Fruit fly (Drosophila melanogaster) whole organism, embryonic: ENCODE measurements around the gene Pp2A-29B.

Experiments
- Atf-2 ChIP-seq: fragments of 200-800 bp; sonication (Bioruptor generic); optimal IDR thresholded peaks from 2 replicates; lab custom pipeline; 2016; ENCODE audit warnings: missing biosample characterization, missing genetic modification characterization
- CG10979 ChIP-seq: fragments of 200-800 bp; sonication (Bioruptor generic); optimal IDR thresholded peaks from 2 replicates; lab custom pipeline; 2018; ENCODE audit warnings: missing biosample characterization, mild to moderate bottlenecking, missing genetic modification characterization, moderate library complexity
- CG11085 ChIP-seq: fragments of 200-800 bp; sonication (Bioruptor generic); IDR thresholded peaks from 2 replicates; pipeline ENCODE4 v1.3.6; 2022; ENCODE audit warnings: missing biosample characterization, missing genetic modification characterization
- CG11093 ChIP-seq: fragments of 200-800 bp; sonication (Bioruptor generic); IDR thresholded peaks from 3 replicates; pipeline ENCODE4 v1.3.6; 2022; ENCODE audit warnings: missing biosample characterization, missing genetic modification characterization
- CG11398 ChIP-seq: fragments of 200-800 bp; sonication (Bioruptor generic); optimal IDR thresholded peaks from 2 replicates; lab custom pipeline; 2016; ENCODE audit warnings: missing biosample characterization, missing genetic modification characterization
- CG12236 ChIP-seq: fragments of 200-800 bp; sonication (Bioruptor generic); optimal IDR thresholded peaks from 2 replicates; lab custom pipeline; 2016; ENCODE audit warnings: missing biosample characterization, missing genetic modification characterization
- CG12299 ChIP-seq: fragments of 200-800 bp; sonication (Bioruptor generic); optimal IDR thresholded peaks from 2 replicates; lab custom pipeline; 2018; ENCODE audit warnings: missing biosample characterization, mild to moderate bottlenecking, missing genetic modification characterization
- CG12659 ChIP-seq: fragments of 200-800 bp; sonication (Bioruptor generic); optimal IDR thresholded peaks from 3 replicates; lab custom pipeline; 2017; ENCODE audit warnings: mild to moderate bottlenecking, missing biosample characterization, missing genetic modification reagents, missing genetic modification characterization
- CG13424 ChIP-seq: fragments of 200-800 bp; sonication (Bioruptor generic); optimal IDR thresholded peaks from 2 replicates; lab custom pipeline; 2019; ENCODE audit warnings: missing biosample characterization, mild to moderate bottlenecking, missing genetic modification characterization, moderate library complexity
- CG14050 ChIP-seq: fragments of 200-800 bp; sonication (Bioruptor generic); IDR thresholded peaks from 3 replicates; pipeline ENCODE4 v1.3.6; 2022; ENCODE audit warnings: missing biosample characterization, missing genetic modification characterization
- CG18619 ChIP-seq: fragments of 200-800 bp; sonication (Bioruptor generic); optimal IDR thresholded peaks from 3 replicates; lab custom pipeline; 2017; ENCODE audit warnings: missing biosample characterization, mild to moderate bottlenecking, missing genetic modification characterization
- CG2202 ChIP-seq: fragments of 200-800 bp; sonication (Bioruptor generic); optimal IDR thresholded peaks from 2 replicates; lab custom pipeline; 2018; ENCODE audit warnings: missing biosample characterization, mild to moderate bottlenecking, missing genetic modification characterization
- CG3407 ChIP-seq: fragments of 200-800 bp; sonication (Bioruptor generic); optimal IDR thresholded peaks from 2 replicates; lab custom pipeline; 2018; ENCODE audit warnings: missing biosample characterization, mild to moderate bottlenecking, missing genetic modification characterization
- CG42726 ChIP-seq: fragments of 200-800 bp; sonication (Bioruptor generic); IDR thresholded peaks from 2 replicates; pipeline ENCODE4 v1.3.6; 2022; ENCODE audit warnings: missing biosample characterization, missing genetic modification characterization; ENCODE audit not compliant: partially characterized antibody
- CG4360 ChIP-seq: fragments of 200-800 bp; sonication (Bioruptor generic); IDR thresholded peaks from 2 replicates; pipeline ENCODE4 v1.3.6; 2022; ENCODE audit warnings: missing biosample characterization, missing genetic modification characterization
- CG4854 ChIP-seq: fragments of 200-800 bp; sonication (Bioruptor generic); optimal IDR thresholded peaks from 2 replicates; lab custom pipeline; 2016; ENCODE audit warnings: missing biosample characterization, missing genetic modification characterization, inconsistent platforms
- CG5245 ChIP-seq: fragments of 200-800 bp; sonication (Bioruptor generic); optimal IDR thresholded peaks from 3 replicates; lab custom pipeline; 2016; ENCODE audit warnings: missing biosample characterization, missing genetic modification characterization
- CG6791 ChIP-seq: fragments of 200-800 bp; sonication (Bioruptor generic); IDR thresholded peaks from 3 replicates; pipeline ENCODE4 v1.3.6; 2022; ENCODE audit warnings: missing biosample characterization, missing genetic modification characterization; ENCODE audit not compliant: partially characterized antibody
- CG7745 ChIP-seq: fragments of 200-800 bp; sonication (Bioruptor generic); optimal IDR thresholded peaks from 2 replicates; lab custom pipeline; 2018; ENCODE audit warnings: missing biosample characterization, mild to moderate bottlenecking, missing genetic modification characterization, moderate library complexity
- CG8478 ChIP-seq: fragments of >200 bp; optimal IDR thresholded peaks from 2 replicates; lab custom pipeline; 2018
- CG9876 ChIP-seq: fragments of 200-800 bp; sonication (Bioruptor generic); optimal IDR thresholded peaks from 2 replicates; lab custom pipeline; 2016; ENCODE audit warnings: missing biosample characterization, missing genetic modification characterization
- Ets65A ChIP-seq: fragments of 200-800 bp; sonication (Bioruptor generic); peaks from one replicate; lab custom pipeline; 2016; ENCODE audit warnings: missing biosample characterization, missing genetic modification characterization
- Kr ChIP-seq: fragments of 200-800 bp; sonication (Bioruptor generic); optimal IDR thresholded peaks from 2 replicates; lab custom pipeline; 2017; ENCODE audit warnings: missing biosample characterization, mild to moderate bottlenecking, missing genetic modification characterization
- Lim3 ChIP-seq: fragments of 200-800 bp; sonication (Bioruptor generic); IDR thresholded peaks from 2 replicates; pipeline ENCODE4 v1.3.6; 2022; ENCODE audit warnings: missing biosample characterization, missing genetic modification characterization
- MBD-R2 ChIP-seq: fragments of 200-800 bp; sonication (Bioruptor generic); IDR thresholded peaks from 2 replicates; pipeline ENCODE4 v1.3.6; 2022; ENCODE audit warnings: missing biosample characterization, missing genetic modification characterization
- Meics ChIP-seq: fragments of 200-800 bp; sonication (Bioruptor generic); optimal IDR thresholded peaks from 2 replicates; lab custom pipeline; 2017; ENCODE audit warnings: missing biosample characterization, mild to moderate bottlenecking, missing genetic modification characterization
- Oli ChIP-seq: fragments of 200-800 bp; sonication (Bioruptor generic); optimal IDR thresholded peaks from 2 replicates; lab custom pipeline; 2018; ENCODE audit warnings: missing biosample characterization, mild to moderate bottlenecking, missing genetic modification characterization, moderate library complexity
- Sox102F ChIP-seq: fragments of 200-800 bp; sonication (Bioruptor generic); optimal IDR thresholded peaks from 2 replicates; lab custom pipeline; 2018; ENCODE audit warnings: missing biosample characterization, mild to moderate bottlenecking, missing genetic modification characterization, moderate library complexity
- ac ChIP-seq: fragments of 200-800 bp; sonication (Bioruptor generic); optimal IDR thresholded peaks from 3 replicates; lab custom pipeline; 2017; ENCODE audit warnings: missing biosample characterization, mild to moderate bottlenecking, missing genetic modification characterization
- aop ChIP-seq: fragments of 200-800 bp; sonication (Bioruptor generic); IDR thresholded peaks from 2 replicates; pipeline ENCODE4 v1.3.6; 2022; ENCODE audit warnings: missing biosample characterization, missing genetic modification characterization
- cad ChIP-seq: fragments of >200 bp; optimal IDR thresholded peaks from 2 replicates; lab custom pipeline; 2017; ENCODE audit warnings: missing biosample characterization, missing genetic modification characterization
- croc ChIP-seq: fragments of 200-800 bp; sonication (Bioruptor generic); conservative IDR thresholded peaks from 3 replicates; pipeline ENCODE4 v1.3.6; 2022; ENCODE audit warnings: missing biosample characterization, missing genetic modification characterization
- dysf ChIP-seq: fragments of 200-800 bp; sonication (Bioruptor generic); IDR thresholded peaks from 3 replicates; pipeline ENCODE4 v1.3.6; 2022; ENCODE audit warnings: missing biosample characterization, missing genetic modification characterization
- en ChIP-seq: fragments of 200-800 bp; sonication (Bioruptor generic); optimal IDR thresholded peaks from 2 replicates; lab custom pipeline; 2016; ENCODE audit warnings: missing biosample characterization, missing genetic modification characterization
- gcm2 ChIP-seq: fragments of 200-800 bp; sonication (Bioruptor generic); optimal IDR thresholded peaks from 2 replicates; lab custom pipeline; 2016; ENCODE audit warnings: missing biosample characterization, missing genetic modification characterization
- jigr1 ChIP-seq: fragments of 200-800 bp; sonication (Bioruptor generic); IDR thresholded peaks from 3 replicates; pipeline ENCODE4 v1.3.6; 2022; ENCODE audit warnings: missing biosample characterization, missing genetic modification characterization
- ken ChIP-seq: fragments of 200-800 bp; sonication (Bioruptor generic); IDR thresholded peaks from 3 replicates; pipeline ENCODE4 v1.3.6; 2022; ENCODE audit warnings: missing biosample characterization, missing genetic modification characterization
- luna ChIP-seq: fragments of 200-800 bp; sonication (Bioruptor generic); optimal IDR thresholded peaks from 2 replicates; lab custom pipeline; 2016; ENCODE audit warnings: missing biosample characterization, missing genetic modification characterization
- mam ChIP-seq: fragments of 200-800 bp; sonication (Bioruptor generic); optimal IDR thresholded peaks from 3 replicates; lab custom pipeline; 2016; ENCODE audit warnings: missing biosample characterization, missing genetic modification characterization
- nau ChIP-seq: fragments of 200-800 bp; sonication (Bioruptor generic); optimal IDR thresholded peaks from 3 replicates; lab custom pipeline; 2017; ENCODE audit warnings: missing biosample characterization, mild to moderate bottlenecking, missing genetic modification characterization, missing genetic modification reagents
- pan ChIP-seq, 4 experiments: fragments of >200 bp in 3 of 4; fragments of 200-800 bp in 1 of 4; sonication (Bioruptor generic) in 1 of 4; optimal IDR thresholded peaks in 3 of 4; IDR thresholded peaks in 1 of 4; 2 replicates each; pipeline versions ENCODE4 v1.3.6 to Lab custom; 2017 to 2022; ENCODE audit warnings: missing biosample characterization in 2 of 4, missing genetic modification characterization in 2 of 4, mixed read lengths in 1 of 4
- peb ChIP-seq: fragments of 200-800 bp; sonication (Bioruptor generic); IDR thresholded peaks from 2 replicates; pipeline ENCODE4 v1.3.6; 2022; ENCODE audit warnings: missing biosample characterization, missing genetic modification characterization
- run ChIP-seq: fragments of 200-800 bp; sonication (Bioruptor generic); optimal IDR thresholded peaks from 3 replicates; lab custom pipeline; 2018; ENCODE audit warnings: missing biosample characterization, mild to moderate bottlenecking, missing genetic modification characterization
- salm ChIP-seq: fragments of 200-800 bp; sonication (Bioruptor generic); optimal IDR thresholded peaks from 2 replicates; lab custom pipeline; 2018; ENCODE audit warnings: missing biosample characterization, mild to moderate bottlenecking, missing genetic modification characterization
- slou ChIP-seq: fragments of 200-800 bp; sonication (Bioruptor generic); optimal IDR thresholded peaks from 3 replicates; lab custom pipeline; 2016; ENCODE audit warnings: missing biosample characterization, missing genetic modification characterization
- tio ChIP-seq: fragments of 200-800 bp; sonication (Bioruptor generic); optimal IDR thresholded peaks from 2 replicates; lab custom pipeline; 2017; ENCODE audit warnings: missing biosample characterization, missing genetic modification characterization, inconsistent platforms
- tll ChIP-seq, 2 experiments: fragments of 200-800 bp in 1 of 2; fragments of >200 bp in 1 of 2; sonication (Bioruptor generic) in 1 of 2; optimal IDR thresholded peaks; 2 replicates each; lab custom pipeline; 2017 to 2019; ENCODE audit warnings: missing biosample characterization in 2 of 2, missing genetic modification characterization in 2 of 2, mild to moderate bottlenecking in 1 of 2, moderate library complexity in 1 of 2
- trh ChIP-seq: fragments of 200-800 bp; sonication (Bioruptor generic); optimal IDR thresholded peaks from 2 replicates; lab custom pipeline; 2016; ENCODE audit warnings: missing biosample characterization, missing genetic modification characterization
- unpg ChIP-seq: fragments of 200-800 bp; sonication (Bioruptor generic); optimal IDR thresholded peaks from 3 replicates; lab custom pipeline; 2018; ENCODE audit warnings: missing biosample characterization, mild to moderate bottlenecking, missing genetic modification characterization, moderate library complexity

Gene Pp2A-29B

DNA sequence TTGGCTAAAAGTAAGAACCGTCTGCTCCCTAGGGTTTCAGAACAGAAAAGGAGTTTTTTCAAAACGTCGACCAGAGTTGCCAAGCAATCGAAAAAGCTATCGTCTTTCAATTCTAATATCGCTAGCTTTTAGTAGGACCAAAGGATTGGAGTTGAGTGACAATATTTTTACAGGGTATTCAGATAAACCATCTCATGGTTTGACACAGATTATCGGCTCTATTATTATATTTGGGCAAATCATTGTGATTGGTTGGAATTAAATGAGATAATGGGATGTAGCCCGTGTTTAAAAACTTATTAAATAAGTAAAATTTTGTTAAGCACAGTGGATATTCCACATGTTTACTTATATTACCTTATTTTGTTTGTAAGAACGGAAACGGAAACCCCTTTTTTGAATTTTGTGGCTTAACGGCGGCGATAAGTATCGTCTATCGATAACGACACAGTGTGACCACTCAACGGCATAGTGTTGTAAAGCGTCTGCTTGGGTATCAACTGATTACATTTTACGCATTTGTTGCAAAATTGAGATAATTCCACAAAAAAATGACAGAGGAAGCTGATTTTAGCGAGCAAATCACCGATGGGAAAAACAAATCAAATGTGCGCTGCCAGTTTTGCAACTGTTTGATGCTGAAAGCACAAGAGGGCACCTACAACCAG, 45.8 kb upstream of the Pp2A-29B start, which contains the start of the genes mtsh and strat (continued):
- TF ChIP-seq luna (GFP tag; lab: Kevin White, UChicago) (no peak), CG11093 (GFP tag; lab: Robert Waterston, UW) (no peak), croc (no peak; the same call in 2 of the 3 replicates), pan (optimal IDR thresholded peaks at IDR 0.05; lab: Kevin White, UChicago) (no peak), pan (GFP tag; optimal IDR thresholded peaks at IDR 0.05 in 1 of 2, IDR thresholded peaks at IDR 0.05 in 1 of 2) (peak in 1 of 2 experiments; percentile 58), CG11398 (GFP tag; lab: Kevin White, UChicago) (no peak), CG3407 (GFP tag; lab: Kevin White, UChicago) (peak; percentile 14), en (GFP tag; lab: Kevin White, UChicago) (no peak), CG12299 (peak; percentile 34), cad (no peak), CG14050 (GFP tag; lab: Robert Waterston, UW) (no peak; the same call in 2 of the 3 replicates), aop (GFP tag; lab: Robert Waterston, UW) (no peak), Lim3 (GFP tag; lab: Robert Waterston, UW) (no peak), salm (no peak), Sox102F (GFP tag; lab: Kevin White, UChicago) (no peak), Kr (GFP tag; lab: Kevin White, UChicago) (no peak), CG12659 (peak; percentile 55), CG2202 (no peak), CG18619 (peak; percentile 31), CG7745 (tag; lab: Kevin White, UChicago) (no peak), Atf-2 (GFP tag; lab: Kevin White, UChicago) (peak; percentile 52), CG8478 (lab: Kevin White, UChicago) (no peak), ken (GFP tag; lab: Robert Waterston, UW) (peak; percentile 58; the same call in 1 of the 3 replicates), CG12236 (GFP tag; lab: Kevin White, UChicago) (peak; percentile 34), CG6791 (GFP tag; lab: Robert Waterston, UW) (peak; percentile 78), mam (GFP tag; lab: Kevin White, UChicago) (peak; percentile 59), tio (GFP tag; lab: Kevin White, UChicago) (no peak), CG11085 (GFP tag; lab: Robert Waterston, UW) (peak; percentile 21; the same call in 1 of the 2 replicates), MBD-R2 (GFP tag; lab: Robert Waterston, UW) (peak; percentile 94), trh (no peak), Meics (GFP tag; lab: Kevin White, UChicago) (peak; percentile 81), CG42726 (no peak), peb (GFP tag; lab: Robert Waterston, UW) (peak; percentile 31; the same call in 1 of the 2 replicates), CG4854 (peak; percentile 63), jigr1 (GFP tag; lab: Robert Waterston, UW) (no peak), nau (GFP tag; lab: Kevin White, UChicago) (no peak), CG4360 (GFP tag; lab: Robert Waterston, UW) (no peak; the same call in 1 of the 2 replicates), tll (GFP tag; optimal IDR thresholded peaks at IDR 0.05; lab: Kevin White, UChicago) (peak in 1 of 2 experiments; percentile 12), Ets65A (GFP tag; lab: Kevin White, UChicago) (peak; percentile 94), ac (peak; percentile 35), unpg (GFP tag; lab: Kevin White, UChicago) (no peak), dysf (peak; percentile 45; the same call in 2 of the 3 replicates), CG13424 (tag; lab: Kevin White, UChicago) (no peak), CG9876 (GFP tag; lab: Kevin White, UChicago) (peak; percentile 6), CG10979 (tag; lab: Kevin White, UChicago) (peak; percentile 55), CG5245 (GFP tag; lab: Kevin White, UChicago) (peak; percentile 22), slou (GFP tag; lab: Kevin White, UChicago) (peak; percentile 30), run (tag; lab: Kevin White, UChicago) (no peak), gcm2 (GFP tag; lab: Kevin White, UChicago) (no peak), Oli (tag; lab: Kevin White, UChicago) (no peak)
